Fruit fly (Drosophila melanogaster): ENCODE data around the gene MED14.

The MED14 gene

DNA sequence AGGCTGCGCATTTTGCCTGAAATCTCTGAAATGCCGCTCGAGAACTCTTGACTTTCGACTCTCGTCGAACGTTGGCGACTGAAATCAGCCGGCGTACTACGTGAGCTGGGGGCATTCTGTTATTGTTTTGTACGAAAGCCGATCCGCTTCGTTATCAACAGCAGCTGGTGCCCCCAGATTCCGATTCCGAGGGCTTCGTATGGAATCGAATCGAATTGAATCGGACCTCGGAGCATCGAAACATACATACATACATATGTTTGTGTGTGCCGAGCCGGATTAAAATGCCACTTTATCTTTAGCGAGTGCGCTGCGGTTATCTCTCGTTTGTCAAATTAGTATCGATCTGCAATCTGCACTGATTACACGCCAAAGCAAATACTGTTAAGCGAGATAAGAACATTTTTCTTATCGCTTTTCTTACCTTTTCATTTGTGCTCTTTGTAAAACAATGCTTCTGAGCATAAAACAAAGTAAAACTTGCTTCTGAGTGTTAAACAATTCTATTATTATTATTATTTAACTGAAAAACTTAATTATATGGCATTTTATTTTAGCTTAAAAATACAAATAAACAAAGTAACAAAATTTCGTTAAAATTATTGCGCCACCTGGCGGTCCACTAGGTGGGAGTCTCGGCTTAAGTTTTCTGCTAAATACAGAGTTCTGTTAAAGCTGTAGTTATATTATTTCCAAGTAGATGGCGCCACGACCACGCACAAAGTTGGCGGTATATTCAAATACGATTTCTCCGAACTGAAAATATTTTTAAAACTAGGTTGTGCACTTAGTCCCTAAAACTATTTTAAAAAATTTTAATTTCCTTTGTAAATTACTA lies 13.7 kb downstream of the MED14 start, which contains the start of gene Reg-2:
TSS of gene Reg-2 (minus strand) at position 80 of the 838 bp plus-strand sequence.
- TF ChIP-seq ttk (optimal IDR thresholded peaks at IDR 0.05) (no peak), Myc (optimal IDR thresholded peaks at IDR 0.05) (no peak), Sin3A (optimal IDR thresholded peaks at IDR 0.05) (no peak), h (optimal IDR thresholded peaks at IDR 0.05) (no peak), psq (optimal IDR thresholded peaks at IDR 0.05) (no peak), insv (optimal IDR thresholded peaks at IDR 0.05) (no peak)

DNA sequence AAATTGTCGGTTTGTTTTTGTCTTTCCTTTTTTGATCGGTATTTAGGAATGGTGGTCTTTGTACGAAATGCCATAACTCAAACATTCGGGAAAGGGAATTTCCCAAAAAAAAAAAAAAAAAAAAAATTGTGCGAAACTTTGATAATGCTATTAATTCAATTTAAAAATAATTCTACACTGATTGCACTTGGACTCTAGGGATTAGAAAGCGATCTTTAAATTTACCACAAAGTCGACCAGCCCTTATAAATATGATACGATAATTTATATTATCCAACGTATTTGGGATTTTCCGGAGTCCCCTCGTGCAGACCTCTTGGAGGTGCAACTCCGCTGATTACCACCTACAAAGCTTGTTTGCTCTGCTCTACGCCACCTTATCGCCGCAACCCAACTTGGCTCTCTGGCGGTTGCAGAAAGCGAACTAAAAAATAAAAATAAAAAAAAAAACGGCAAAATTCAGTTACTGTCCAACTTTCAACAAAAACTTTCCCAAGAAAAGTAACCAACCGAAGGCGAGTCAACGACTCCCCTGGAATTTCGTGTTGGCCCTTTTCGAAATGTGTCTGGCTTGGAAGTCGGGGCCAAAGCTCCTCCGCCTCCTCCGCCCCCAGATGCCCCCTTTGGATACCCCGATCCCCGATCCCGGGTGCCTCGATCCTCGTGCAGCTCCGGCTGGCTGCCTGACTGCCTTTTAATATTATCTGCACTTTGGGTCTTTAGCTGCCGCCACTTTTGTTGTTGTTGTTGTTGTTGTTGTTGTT lies 14.7 kb downstream of the MED14 start:
- TF ChIP-seq Sin3A (optimal IDR thresholded peaks at IDR 0.05) (no peak), Myc (optimal IDR thresholded peaks at IDR 0.05) (no peak), psq (optimal IDR thresholded peaks at IDR 0.05) (no peak), ttk (optimal IDR thresholded peaks at IDR 0.05) (no peak), h (optimal IDR thresholded peaks at IDR 0.05) (no peak), insv (optimal IDR thresholded peaks at IDR 0.05) (no peak)

DNA sequence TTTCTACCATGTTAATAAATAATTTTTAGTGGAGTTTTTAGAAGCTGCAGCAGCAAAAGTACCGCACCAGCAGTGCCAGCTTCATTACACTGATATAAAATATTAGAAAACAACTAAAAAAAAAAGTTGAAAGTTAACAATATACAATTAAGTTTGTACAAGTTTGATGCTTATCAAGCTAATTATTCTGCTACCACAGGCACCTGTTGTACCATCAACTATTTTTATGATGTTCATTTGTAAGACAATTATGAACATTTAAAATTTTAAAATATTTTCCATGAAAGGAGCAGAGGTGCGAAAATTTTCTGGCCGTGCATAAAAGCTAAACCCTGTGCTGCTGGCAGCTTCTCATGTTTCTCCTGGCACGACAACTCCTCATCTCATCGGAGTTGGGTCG lies 15.3 kb downstream of the MED14 start:
- TF ChIP-seq insv (optimal IDR thresholded peaks at IDR 0.05) (no peak), psq (optimal IDR thresholded peaks at IDR 0.05) (no peak), Myc (optimal IDR thresholded peaks at IDR 0.05) (no peak), Sin3A (optimal IDR thresholded peaks at IDR 0.05) (no peak), ttk (optimal IDR thresholded peaks at IDR 0.05) (no peak), h (optimal IDR thresholded peaks at IDR 0.05) (no peak)

DNA sequence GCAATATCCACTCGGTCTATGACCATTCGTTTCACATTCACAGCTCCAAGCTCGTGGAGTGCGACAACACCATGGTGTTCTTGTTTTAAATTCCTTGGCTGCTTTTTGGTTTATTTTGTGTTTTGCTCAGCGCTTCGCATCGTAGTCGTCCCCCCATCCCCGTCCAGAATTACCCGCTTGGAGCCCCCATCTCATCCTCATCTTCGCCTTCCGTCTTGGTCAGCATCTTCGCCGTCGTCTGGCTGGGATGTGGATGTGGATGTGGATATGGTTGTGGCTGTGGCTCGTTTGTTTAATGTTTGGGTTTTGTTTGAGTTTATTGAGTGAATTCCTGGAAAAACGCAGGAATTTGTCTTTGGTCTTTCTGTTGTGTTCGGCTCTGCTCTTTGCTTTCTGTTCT lies 16.1 kb downstream of the MED14 start:
- no peak for TF ChIP-seq ttk (optimal IDR thresholded peaks at IDR 0.05)
- no peak for TF ChIP-seq psq (optimal IDR thresholded peaks at IDR 0.05)
- no peak for TF ChIP-seq insv (optimal IDR thresholded peaks at IDR 0.05)
- TF ChIP-seq Myc (optimal IDR thresholded peaks at IDR 0.05) = no peak
- no peak for TF ChIP-seq h (optimal IDR thresholded peaks at IDR 0.05)
- TF ChIP-seq Sin3A (optimal IDR thresholded peaks at IDR 0.05) = no peak

DNA sequence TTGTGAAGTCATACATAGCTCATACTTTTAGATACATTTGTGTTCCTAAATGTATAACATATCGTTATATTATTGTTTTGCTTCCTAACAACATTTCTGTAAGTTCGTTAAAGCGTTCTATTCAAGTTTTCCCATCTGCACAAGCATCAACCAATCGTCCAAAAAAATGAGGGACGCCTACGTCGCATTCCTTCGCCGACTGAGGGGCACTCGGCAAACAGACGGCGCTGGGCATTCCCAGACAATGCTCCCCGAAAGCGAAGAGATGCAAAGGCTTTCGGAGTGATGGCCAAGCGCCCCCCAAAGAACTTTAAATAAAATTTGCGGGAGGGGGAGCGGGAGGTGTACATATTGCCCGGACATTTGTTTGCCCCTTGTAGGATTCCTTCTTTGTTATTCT lies 17.7 kb downstream of the MED14 start:
- TF ChIP-seq Sin3A (optimal IDR thresholded peaks at IDR 0.05) = no peak
- TF ChIP-seq Myc (optimal IDR thresholded peaks at IDR 0.05) = no peak
- TF ChIP-seq insv (optimal IDR thresholded peaks at IDR 0.05) = no peak
- no peak for TF ChIP-seq ttk (optimal IDR thresholded peaks at IDR 0.05)
- TF ChIP-seq h (optimal IDR thresholded peaks at IDR 0.05) = no peak
- TF ChIP-seq psq (optimal IDR thresholded peaks at IDR 0.05) = no peak

DNA sequence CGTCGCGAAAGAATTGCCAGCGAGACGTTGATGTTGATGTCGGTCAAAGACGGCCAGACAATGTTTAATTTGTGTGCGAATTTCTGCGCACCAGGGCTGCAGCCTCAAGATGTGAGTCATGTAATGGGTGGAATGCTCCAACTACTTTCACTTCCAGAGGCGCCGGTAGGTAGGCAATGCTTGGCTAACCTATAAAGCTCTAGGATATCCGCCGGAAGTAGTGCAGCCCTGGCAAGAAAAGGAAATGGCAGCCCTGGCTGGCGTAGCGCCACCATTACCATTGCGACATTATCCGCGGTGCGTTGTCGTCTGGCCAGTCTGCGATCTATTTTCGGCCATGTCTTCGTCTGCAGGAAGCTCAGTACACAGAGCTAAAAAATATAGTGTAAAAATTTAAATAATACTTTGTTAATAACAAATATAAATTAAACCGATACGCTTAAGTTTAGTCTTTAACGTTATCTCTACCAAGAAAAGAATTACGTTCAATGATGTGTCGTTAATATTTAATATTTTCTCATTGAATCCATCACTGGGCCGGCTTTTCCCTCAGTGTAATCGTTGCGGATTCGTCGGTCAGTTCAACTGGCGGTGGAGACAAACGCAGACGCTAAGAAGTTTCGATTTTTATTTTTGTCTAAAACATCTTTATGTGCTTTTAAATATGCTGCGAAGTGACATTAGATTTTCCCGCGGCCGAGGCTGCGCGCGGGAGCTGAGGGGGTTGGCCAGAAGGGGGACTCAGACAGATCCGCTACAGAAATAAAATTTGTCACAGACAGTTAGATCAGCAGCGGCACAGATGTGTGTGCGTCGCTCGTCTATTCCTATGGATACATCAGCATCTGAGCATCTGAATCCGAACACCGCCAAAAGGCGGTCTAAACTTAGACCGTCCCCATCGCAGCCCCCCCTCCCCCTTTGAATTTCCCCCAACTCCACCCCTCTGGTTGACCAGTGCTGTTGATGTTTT lies 18.9 kb downstream of the MED14 start:
- TF ChIP-seq insv (optimal IDR thresholded peaks at IDR 0.05) (no peak), psq (optimal IDR thresholded peaks at IDR 0.05) (no peak), Sin3A (optimal IDR thresholded peaks at IDR 0.05) (no peak), ttk (optimal IDR thresholded peaks at IDR 0.05) (no peak), h (optimal IDR thresholded peaks at IDR 0.05) (no peak), Myc (optimal IDR thresholded peaks at IDR 0.05) (no peak)

DNA sequence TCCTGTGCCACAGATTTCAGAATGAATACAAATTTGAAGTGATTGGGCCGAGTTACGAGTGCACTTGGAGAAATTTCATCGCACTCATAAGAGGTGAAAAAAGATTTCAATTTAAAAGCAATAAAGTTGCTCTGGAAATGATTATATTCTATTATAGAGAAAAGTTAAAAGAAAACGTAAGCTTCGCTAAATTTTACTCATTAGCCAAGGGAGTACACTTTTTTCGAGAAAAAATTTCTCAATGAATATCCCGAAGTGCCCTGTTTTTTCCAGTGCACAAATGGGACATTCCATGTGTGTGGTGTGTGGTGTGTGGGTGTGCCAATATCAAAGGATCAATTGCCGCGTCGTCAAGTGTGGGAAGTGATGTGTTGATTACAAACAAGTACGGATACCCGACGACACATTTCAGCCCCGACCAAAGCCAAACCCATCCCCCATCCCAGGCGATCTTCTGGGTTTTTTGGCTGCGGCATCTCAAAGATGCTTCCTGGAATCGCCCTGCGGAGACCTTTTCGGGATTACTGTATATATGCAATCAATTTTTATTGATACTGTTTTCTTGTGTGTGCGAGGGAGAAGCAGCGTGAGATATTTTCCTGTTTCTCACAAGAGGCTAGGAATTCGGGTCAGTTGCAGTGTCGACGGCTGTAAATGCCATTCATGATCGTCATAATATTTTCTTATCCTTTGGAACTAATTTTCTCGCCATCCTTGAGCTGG lies 20.7 kb downstream of the MED14 start:
- TF ChIP-seq h (optimal IDR thresholded peaks at IDR 0.05) = no peak
- no peak for TF ChIP-seq psq (optimal IDR thresholded peaks at IDR 0.05)
- no peak for TF ChIP-seq Myc (optimal IDR thresholded peaks at IDR 0.05)
- no peak for TF ChIP-seq Sin3A (optimal IDR thresholded peaks at IDR 0.05)
- no peak for TF ChIP-seq insv (optimal IDR thresholded peaks at IDR 0.05)
- TF ChIP-seq ttk (optimal IDR thresholded peaks at IDR 0.05) = no peak

DNA sequence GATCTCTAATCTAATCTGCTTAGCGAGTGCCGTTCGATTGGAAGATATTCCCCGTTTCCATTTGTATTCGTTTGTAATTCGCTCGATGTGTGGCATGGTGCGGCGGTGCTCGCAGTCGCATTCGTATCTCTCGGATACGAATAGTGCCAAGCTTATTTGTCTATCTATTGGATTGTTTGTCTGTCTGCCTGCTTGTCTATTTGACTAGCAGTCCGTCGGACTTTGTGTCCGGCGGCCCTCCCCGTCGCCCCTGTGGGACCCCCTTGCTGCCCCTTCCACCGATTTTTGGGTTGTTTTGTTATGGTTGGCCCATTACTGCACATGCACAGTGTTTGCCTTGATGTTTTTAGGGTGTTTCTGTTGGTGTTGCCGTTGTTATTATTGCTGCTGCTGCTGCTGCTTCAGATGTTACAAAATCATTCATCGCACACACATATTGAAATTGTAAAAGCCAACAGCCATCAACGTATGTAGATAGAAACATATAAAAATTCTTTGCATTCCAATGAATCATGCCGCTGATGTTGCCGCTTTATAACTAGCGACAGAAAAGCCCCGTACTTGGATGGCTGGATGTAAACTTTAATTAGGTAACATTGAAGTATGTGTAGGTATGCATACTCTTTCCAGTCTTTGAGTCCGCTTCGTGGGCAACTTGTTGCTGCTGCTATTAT lies 21.8 kb downstream of the MED14 start:
- no peak for TF ChIP-seq h (optimal IDR thresholded peaks at IDR 0.05)
- TF ChIP-seq psq (optimal IDR thresholded peaks at IDR 0.05) = no peak
- TF ChIP-seq Sin3A (optimal IDR thresholded peaks at IDR 0.05) = no peak
- TF ChIP-seq Myc (optimal IDR thresholded peaks at IDR 0.05) = no peak
- TF ChIP-seq ttk (optimal IDR thresholded peaks at IDR 0.05) = no peak
- TF ChIP-seq insv (optimal IDR thresholded peaks at IDR 0.05) = no peak

DNA sequence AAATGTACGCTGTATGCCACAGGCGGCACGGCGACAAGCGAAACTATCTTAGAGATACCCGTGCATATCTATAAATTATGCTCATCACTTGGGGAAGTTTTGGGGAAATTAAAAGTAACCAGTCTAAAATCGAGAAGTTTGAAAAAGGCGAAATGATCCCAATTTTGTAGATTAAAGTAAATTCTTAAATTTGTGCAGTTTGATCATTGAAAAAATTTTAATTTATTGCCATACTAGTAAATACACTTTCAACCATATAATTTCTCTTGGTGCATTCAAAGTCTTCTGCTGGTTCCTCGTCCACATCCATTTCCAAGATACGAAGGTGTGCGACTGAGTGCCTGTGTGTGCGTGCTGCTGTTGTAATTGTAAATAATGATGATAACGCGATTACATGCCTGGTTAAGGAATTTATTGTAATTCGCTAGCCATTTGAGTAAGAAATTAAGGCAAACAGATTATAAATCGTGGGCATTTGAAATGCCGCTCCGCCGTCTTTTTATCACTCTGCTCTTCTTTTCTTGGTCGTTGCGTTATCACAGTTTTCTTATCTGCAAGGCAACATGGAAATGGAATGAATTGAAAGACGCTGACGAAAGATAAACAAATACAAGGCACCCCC lies 22.5 kb downstream of the MED14 start:
- TF ChIP-seq h (optimal IDR thresholded peaks at IDR 0.05) (no peak), Sin3A (optimal IDR thresholded peaks at IDR 0.05) (no peak), insv (optimal IDR thresholded peaks at IDR 0.05) (no peak), Myc (optimal IDR thresholded peaks at IDR 0.05) (no peak), psq (optimal IDR thresholded peaks at IDR 0.05) (no peak), ttk (optimal IDR thresholded peaks at IDR 0.05) (no peak)

DNA sequence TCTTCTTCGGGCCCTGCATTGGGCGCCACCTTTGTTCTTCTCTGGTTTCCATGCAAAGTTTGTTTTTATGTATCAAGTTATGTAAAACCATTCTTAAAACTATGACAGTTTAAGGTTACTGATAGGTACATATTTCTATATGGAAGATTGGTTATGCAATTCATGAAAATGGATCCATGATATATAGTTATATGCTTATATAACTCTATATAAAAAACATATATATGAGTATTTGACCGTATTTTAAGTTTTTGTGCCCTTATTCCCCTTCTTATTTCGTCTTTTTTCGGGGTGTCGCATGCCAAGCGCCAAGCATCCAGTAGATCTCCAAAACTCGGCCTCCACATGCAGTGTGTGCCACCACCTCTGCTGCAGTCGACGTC lies 23.0 kb downstream of the MED14 start:
- no peak for TF ChIP-seq psq (optimal IDR thresholded peaks at IDR 0.05)
